Worm (Caenorhabditis elegans) whole organism, young adult: ENCODE results near the gene atg-9.
A peak's percentile ranks its signal among the peaks of the same experiment; 100 is the strongest.

Experiments used
- C06A6.2 ChIP-seq: fragments of 200-800 bp; sonication (Bioruptor generic); conservative IDR thresholded peaks from 2 replicates; pipeline ENCODE4 v1.3.6; 2022; ENCODE audit warnings: missing genetic modification characterization, missing compliant biosample characterization
- F57A8.1 ChIP-seq: fragments of 200-800 bp; sonication (Bioruptor generic); optimal IDR thresholded peaks from 2 replicates; lab custom pipeline; 2018; ENCODE audit warnings: mild to moderate bottlenecking, missing genetic modification characterization, moderate library complexity, missing compliant biosample characterization
- F57C9.4 ChIP-seq: sonication (generic microtip); optimal IDR thresholded peaks from 2 replicates; lab custom pipeline; 2017; ENCODE audit warnings: mild to moderate bottlenecking, missing genetic modification characterization, missing compliant biosample characterization
- K11D2.4 ChIP-seq: fragments of 200-800 bp; sonication (Bioruptor generic); IDR thresholded peaks from 2 replicates; pipeline ENCODE4 v1.3.6; 2022; ENCODE audit warnings: missing genetic modification reagents, missing genetic modification characterization, missing compliant biosample characterization
- K12H6.12 ChIP-seq: fragments of 200-800 bp; sonication (Bioruptor generic); optimal IDR thresholded peaks from 2 replicates; lab custom pipeline; 2018; ENCODE audit warnings: mild to moderate bottlenecking, missing genetic modification characterization, missing compliant biosample characterization
- T26A5.8 ChIP-seq: sonication (generic microtip); optimal IDR thresholded peaks from 2 replicates; lab custom pipeline; 2016; ENCODE audit warnings: missing genetic modification characterization, missing compliant biosample characterization
- Y53G8AR.9 ChIP-seq: fragments of 200-800 bp; sonication (Bioruptor generic); conservative IDR thresholded peaks from 2 replicates; pipeline ENCODE4 v1.3.6; 2022; ENCODE audit warnings: missing genetic modification reagents, missing genetic modification characterization, missing compliant biosample characterization
- Y56A3A.18 ChIP-seq: fragments of 200-800 bp; sonication (Bioruptor generic); IDR thresholded peaks from 2 replicates; pipeline ENCODE4 v1.3.6; 2022; ENCODE audit warnings: missing genetic modification reagents, missing genetic modification characterization, missing compliant biosample characterization
- Y67H2A.10 ChIP-seq: fragments of 200-800 bp; sonication (Bioruptor generic); conservative IDR thresholded peaks from 2 replicates; pipeline ENCODE4 v1.3.6; 2022; ENCODE audit warnings: missing genetic modification reagents, missing genetic modification characterization, missing compliant biosample characterization
- akir-1 ChIP-seq: fragments of 200-800 bp; sonication (Bioruptor generic); optimal IDR thresholded peaks from 2 replicates; lab custom pipeline; 2018; ENCODE audit warnings: mild to moderate bottlenecking, missing genetic modification characterization, moderate library complexity, missing compliant biosample characterization
- ama-1 ChIP-seq, 3 experiments: fragments of 150-350 bp in 1 of 3; sonication (generic microtip) in 2 of 3; optimal IDR thresholded peaks; 2 replicates each; lab custom pipeline; 2014 to 2018; ENCODE audit warnings: missing biosample characterization in 2 of 3, missing genetic modification characterization in 2 of 3, missing genetic modification reagents in 2 of 3
- aptf-3 ChIP-seq: fragments of 200-800 bp; sonication (Bioruptor generic); IDR thresholded peaks from 2 replicates; pipeline ENCODE4 v1.3.6; 2022; ENCODE audit warnings: missing genetic modification characterization, missing compliant biosample characterization
- atf-7 ChIP-seq: sonication (generic microtip); optimal IDR thresholded peaks from 2 replicates; lab custom pipeline; 2017; ENCODE audit warnings: mild to moderate bottlenecking, missing genetic modification characterization, missing compliant biosample characterization
- attf-5 ChIP-seq: fragments of 200-800 bp; sonication (Bioruptor generic); optimal IDR thresholded peaks from 2 replicates; lab custom pipeline; 2018; ENCODE audit warnings: mild to moderate bottlenecking, missing genetic modification characterization, missing compliant biosample characterization
- bed-2 ChIP-seq: fragments of 200-800 bp; sonication (Bioruptor generic); IDR thresholded peaks from 2 replicates; pipeline ENCODE4 v1.3.6; 2022; ENCODE audit warnings: missing genetic modification reagents, missing genetic modification characterization, missing compliant biosample characterization
- cebp-1 ChIP-seq, 2 experiments: fragments of 200-800 bp in 1 of 2; sonication (Bioruptor generic) in 1 of 2; sonication (generic microtip) in 1 of 2; IDR thresholded peaks in 1 of 2; optimal IDR thresholded peaks in 1 of 2; 2 replicates each; pipeline versions ENCODE4 v1.3.6 to Lab custom; 2017 to 2022; ENCODE audit warnings: missing compliant biosample characterization in 2 of 2, missing genetic modification characterization in 2 of 2, mild to moderate bottlenecking in 1 of 2, missing genetic modification reagents in 1 of 2, moderate library complexity in 1 of 2
- cebp-2 ChIP-seq: fragments of 200-800 bp; sonication (Bioruptor generic); IDR thresholded peaks from 2 replicates; pipeline ENCODE4 v1.3.6; 2022; ENCODE audit warnings: missing genetic modification characterization, missing compliant biosample characterization
- ceh-100 ChIP-seq: fragments of 200-800 bp; sonication (Bioruptor generic); IDR thresholded peaks from 2 replicates; pipeline ENCODE4 v1.3.6; 2022; ENCODE audit warnings: missing genetic modification reagents, missing genetic modification characterization, missing compliant biosample characterization
- chd-7 ChIP-seq: sonication (generic microtip); optimal IDR thresholded peaks from 2 replicates; lab custom pipeline; 2016; ENCODE audit warnings: mild to moderate bottlenecking, missing genetic modification characterization, moderate library complexity, missing compliant biosample characterization
- dox-1 ChIP-seq: fragments of 200-800 bp; sonication (Bioruptor generic); IDR thresholded peaks from 2 replicates; pipeline ENCODE4 v1.3.6; 2022; ENCODE audit warnings: missing genetic modification reagents, missing genetic modification characterization, missing compliant biosample characterization
- egl-18 ChIP-seq: fragments of 200-800 bp; sonication (Bioruptor generic); IDR thresholded peaks from 2 replicates; pipeline ENCODE4 v1.3.6; 2022; ENCODE audit warnings: missing genetic modification reagents, missing genetic modification characterization, missing compliant biosample characterization
- egl-44 ChIP-seq: fragments of 200-800 bp; sonication (Bioruptor generic); IDR thresholded peaks from 2 replicates; pipeline ENCODE4 v1.3.6; 2022; ENCODE audit warnings: missing genetic modification reagents, missing genetic modification characterization, missing compliant biosample characterization
- egrh-3 ChIP-seq: fragments of 200-800 bp; sonication (Bioruptor generic); IDR thresholded peaks from 2 replicates; pipeline ENCODE4 v1.3.6; 2022; ENCODE audit warnings: missing genetic modification reagents, missing genetic modification characterization, missing compliant biosample characterization
- ekl-4 ChIP-seq: fragments of 200-800 bp; sonication (Bioruptor generic); IDR thresholded peaks from 2 replicates; pipeline ENCODE4 v1.3.6; 2022; ENCODE audit warnings: missing genetic modification reagents, missing genetic modification characterization, missing compliant biosample characterization
- gei-17 ChIP-seq: fragments of 200-800 bp; sonication (Bioruptor generic); optimal IDR thresholded peaks from 2 replicates; lab custom pipeline; 2018; ENCODE audit warnings: mild to moderate bottlenecking, missing genetic modification characterization, missing compliant biosample characterization
- him-1 ChIP-seq: sonication (generic microtip); optimal IDR thresholded peaks from 2 replicates; lab custom pipeline; 2016; ENCODE audit warnings: missing genotype, missing genetic modification reagents, missing genetic modification characterization, missing compliant biosample characterization
- hlh-26 ChIP-seq: fragments of 200-800 bp; sonication (Bioruptor generic); conservative IDR thresholded peaks from 2 replicates; pipeline ENCODE4 v1.3.6; 2022; ENCODE audit warnings: missing genetic modification reagents, missing genetic modification characterization, missing compliant biosample characterization
- hmg-20 ChIP-seq: fragments of 200-800 bp; sonication (Bioruptor generic); IDR thresholded peaks from 2 replicates; pipeline ENCODE4 v1.3.6; 2022; ENCODE audit warnings: missing genetic modification reagents, missing genetic modification characterization, missing compliant biosample characterization
- lag-1 ChIP-seq: fragments of 200-800 bp; sonication (Bioruptor generic); IDR thresholded peaks from 2 replicates; pipeline ENCODE4 v1.3.6; 2022; ENCODE audit warnings: missing genetic modification reagents, missing genetic modification characterization, missing compliant biosample characterization
- lsl-1 ChIP-seq: fragments of 200-800 bp; sonication (Bioruptor generic); optimal IDR thresholded peaks from 2 replicates; lab custom pipeline; 2018; ENCODE audit warnings: mild to moderate bottlenecking, missing genetic modification characterization, moderate library complexity, missing compliant biosample characterization
- madf-3 ChIP-seq: fragments of 200-800 bp; sonication (Bioruptor generic); IDR thresholded peaks from 2 replicates; pipeline ENCODE4 v1.3.6; 2022; ENCODE audit warnings: missing genetic modification reagents, missing genetic modification characterization, missing compliant biosample characterization
- mcd-1 ChIP-seq: fragments of 200-800 bp; sonication (Bioruptor generic); IDR thresholded peaks from 2 replicates; pipeline ENCODE4 v1.3.6; 2022; ENCODE audit warnings: missing genetic modification reagents, missing genetic modification characterization, missing compliant biosample characterization
- mes-4 ChIP-seq: sonication (generic microtip); optimal IDR thresholded peaks from 2 replicates; lab custom pipeline; 2016; ENCODE audit warnings: missing genotype, missing genetic modification characterization, missing compliant biosample characterization
- nhr-179 ChIP-seq: sonication (generic microtip); optimal IDR thresholded peaks from 2 replicates; lab custom pipeline; 2016; ENCODE audit warnings: mild to moderate bottlenecking, missing genetic modification characterization, missing compliant biosample characterization
- pbrm-1 ChIP-seq: fragments of 200-800 bp; sonication (Bioruptor generic); IDR thresholded peaks from 2 replicates; pipeline ENCODE4 v1.3.6; 2022; ENCODE audit warnings: missing genetic modification reagents, missing genetic modification characterization, missing compliant biosample characterization
- rpc-1 ChIP-seq, 2 experiments: fragments of 150-350 bp in 1 of 2; sonication (generic microtip) in 1 of 2; optimal IDR thresholded peaks; 2 replicates each; lab custom pipeline; 2014 to 2018; ENCODE audit warnings: missing biosample characterization in 1 of 2, missing genetic modification characterization in 1 of 2, missing genetic modification reagents in 1 of 2, missing genotype in 1 of 2
- sdz-38 ChIP-seq: sonication (generic microtip); optimal IDR thresholded peaks from 2 replicates; lab custom pipeline; 2016; ENCODE audit warnings: missing genotype, missing genetic modification characterization, missing compliant biosample characterization
- sptf-2 ChIP-seq: fragments of 200-800 bp; sonication (Bioruptor generic); optimal IDR thresholded peaks from 2 replicates; lab custom pipeline; 2018; ENCODE audit warnings: mild to moderate bottlenecking, missing genetic modification characterization, missing compliant biosample characterization
- tlf-1 ChIP-seq: fragments of 200-800 bp; sonication (Bioruptor generic); optimal IDR thresholded peaks from 2 replicates; lab custom pipeline; 2018; ENCODE audit warnings: mild to moderate bottlenecking, missing genetic modification characterization, missing compliant biosample characterization
- zfh-2 ChIP-seq: fragments of 200-800 bp; sonication (Bioruptor generic); conservative IDR thresholded peaks from 2 replicates; pipeline ENCODE4 v1.3.6; 2022; ENCODE audit warnings: missing genetic modification reagents, missing genetic modification characterization, missing compliant biosample characterization
- ztf-22 ChIP-seq: fragments of 200-800 bp; sonication (Bioruptor generic); optimal IDR thresholded peaks from 2 replicates; lab custom pipeline; 2018; ENCODE audit warnings: mild to moderate bottlenecking, missing genetic modification characterization, moderate library complexity, missing compliant biosample characterization
- ztf-25 ChIP-seq: fragments of 200-800 bp; sonication (Bioruptor generic); IDR thresholded peaks from 2 replicates; pipeline ENCODE4 v1.3.6; 2022; ENCODE audit warnings: missing genetic modification reagents, missing genetic modification characterization, missing compliant biosample characterization

atg-9 gene

DNA sequence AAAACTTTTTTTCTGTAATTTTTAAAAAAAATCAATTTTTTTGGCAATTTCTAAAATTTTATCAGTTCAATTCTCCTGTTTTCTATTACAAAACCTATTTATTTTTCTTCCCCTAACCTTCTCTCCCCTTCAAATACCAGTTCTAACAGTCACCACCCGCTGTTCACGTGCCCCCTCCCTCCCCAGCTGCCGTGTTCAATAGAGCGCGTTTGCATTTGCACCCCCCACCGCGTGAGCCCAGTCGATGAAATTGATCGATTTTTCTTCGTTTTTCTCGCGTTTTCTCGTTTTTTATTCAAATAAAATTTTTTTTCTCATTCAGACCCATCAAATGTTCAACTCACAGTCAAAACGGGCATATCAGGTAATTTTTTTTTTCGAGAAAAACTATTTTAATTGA lies at the start of gene atg-9 (continued):
- TF ChIP-seq Y53G8AR.9 (GFP tag; lab: Robert Waterston, UW), result peak; percentile 81
- peak; percentile 59 for TF ChIP-seq tlf-1
- TF ChIP-seq mes-4 (tag; lab: Kevin White, UChicago), result no peak
- peak; percentile 55 for TF ChIP-seq atf-7 (tag; lab: Kevin White, UChicago)
- TF ChIP-seq ztf-22 (GFP tag; lab: Kevin White, UChicago), result no peak

DNA sequence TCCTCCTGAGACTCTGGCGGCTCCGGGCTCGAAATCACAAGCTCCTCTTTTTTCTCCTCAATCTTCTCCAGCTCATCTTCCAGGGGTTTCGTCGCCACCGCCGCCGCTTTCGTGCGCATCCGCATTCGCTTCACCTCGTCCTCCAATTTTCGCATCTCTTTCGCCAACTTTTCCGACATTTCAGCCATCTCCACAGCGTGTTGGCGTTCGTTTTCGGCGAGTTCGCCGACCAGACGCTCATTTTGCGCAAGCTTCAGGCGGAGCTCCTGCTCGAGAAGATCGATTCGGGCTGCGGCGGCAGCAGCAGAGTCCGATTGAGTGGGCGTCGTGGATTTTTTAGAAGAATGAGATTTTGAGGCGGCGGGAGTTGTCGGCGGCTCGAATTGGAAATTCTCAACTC lies 45.9 kb upstream of the atg-9 start:
- no peak for TF ChIP-seq pbrm-1 (GFP tag; lab: Robert Waterston, UW)
- TF ChIP-seq zfh-2 (GFP tag; lab: Robert Waterston, UW), result peak; percentile 88
- TF ChIP-seq rpc-1 (optimal IDR thresholded peaks at IDR 0.05; lab: Kevin White, UChicago), result no peak
- no peak for TF ChIP-seq rpc-1 (tag; optimal IDR thresholded peaks at IDR 0.05; lab: Kevin White, UChicago)
- no peak for TF ChIP-seq lag-1 (GFP tag; lab: Robert Waterston, UW)
- no peak for TF ChIP-seq attf-5
- no peak for TF ChIP-seq cebp-2
- no peak for TF ChIP-seq atf-7 (tag; lab: Kevin White, UChicago)
- TF ChIP-seq akir-1 (GFP tag; lab: Kevin White, UChicago), result no peak
- TF ChIP-seq K12H6.12 (tag; lab: Kevin White, UChicago), result no peak
- TF ChIP-seq sptf-2, result no peak
- no peak for TF ChIP-seq egl-18 (GFP tag; lab: Robert Waterston, UW)
- no peak for TF ChIP-seq him-1 (tag; lab: Kevin White, UChicago)
- TF ChIP-seq egrh-3, result peak; percentile 71; the same call in 1 of the 2 replicates
- no peak for TF ChIP-seq Y67H2A.10 (GFP tag; lab: Robert Waterston, UW)
- no peak for TF ChIP-seq hlh-26 (GFP tag; lab: Robert Waterston, UW)
- TF ChIP-seq ztf-25 (GFP tag; lab: Robert Waterston, UW), result no peak

DNA sequence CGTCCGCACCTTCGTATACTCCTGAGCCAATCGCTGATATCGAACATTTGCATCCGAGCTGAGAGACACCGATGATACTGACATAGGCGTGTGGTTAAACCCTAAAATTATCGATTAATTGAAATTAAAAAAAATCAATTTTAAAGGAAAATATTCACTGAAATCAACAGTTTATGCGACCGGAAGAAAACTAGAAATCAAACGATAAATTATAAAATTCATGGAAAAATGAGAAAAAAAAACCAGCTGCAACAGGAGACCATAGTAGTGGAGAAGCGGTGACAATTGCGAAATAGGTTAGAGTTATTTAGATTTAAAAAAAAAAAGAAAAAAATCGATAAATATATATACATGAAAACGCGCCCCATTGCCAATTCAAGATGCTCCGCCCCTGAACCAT lies 44.6 kb upstream of the atg-9 start, which contains the start of gene F33E11.3:
Gene F33E11.3 (minus strand): TSS at position 101 of the 400 bp plus-strand sequence.
- TF ChIP-seq madf-3 (no peak), cebp-1 (GFP tag; IDR thresholded peaks at IDR 0.05; lab: Robert Waterston, UW) (no peak), cebp-1 (tag; optimal IDR thresholded peaks at IDR 0.05; lab: Kevin White, UChicago) (peak; percentile 71)

DNA sequence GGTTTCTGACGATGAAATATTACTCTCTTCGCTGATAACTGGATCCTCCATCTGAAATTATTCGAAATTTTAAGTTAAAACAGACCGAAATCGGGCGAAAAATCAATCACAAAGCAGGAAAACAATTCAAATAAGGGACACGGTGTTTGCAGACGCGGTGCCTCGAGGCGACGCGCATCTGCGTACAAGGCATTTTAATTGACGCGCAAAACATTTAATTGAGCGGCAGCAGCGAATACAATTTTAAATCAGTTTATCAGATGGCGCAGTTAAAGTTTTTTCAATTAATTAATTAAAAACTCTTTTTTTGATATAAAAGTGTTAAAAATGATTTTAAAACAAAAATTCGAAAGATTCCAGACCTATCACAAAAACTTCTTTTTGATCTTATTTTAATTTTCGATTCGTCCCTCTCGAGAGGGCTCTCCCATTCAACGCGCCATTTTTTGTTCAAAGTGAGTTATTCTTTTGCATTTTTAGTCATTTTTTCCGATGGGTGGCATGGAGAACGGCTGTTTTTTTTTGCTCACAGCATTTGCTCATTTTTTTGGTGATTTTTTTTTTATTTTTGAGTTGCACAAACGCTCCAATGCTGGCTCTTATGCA lies 37.6 kb upstream of the atg-9 start, which contains the start of gene phf-10:
Gene phf-10 (minus strand): TSS at position 81 of the 606 bp plus-strand sequence.
- TF ChIP-seq dox-1 (GFP tag; lab: Robert Waterston, UW) (0 out of 2 replicates have a peak, but pooled peaks have one; percentile 27), C06A6.2 (no peak), ama-1 (optimal IDR thresholded peaks at IDR 0.05; lab: Kevin White, UChicago) (no peak), ama-1 (GFP tag; optimal IDR thresholded peaks at IDR 0.05; lab: Kevin White, UChicago) (no peak), lsl-1 (GFP tag; lab: Kevin White, UChicago) (peak; percentile 19), chd-7 (tag; lab: Kevin White, UChicago) (no peak), hmg-20 (no peak), T26A5.8 (tag; lab: Kevin White, UChicago) (no peak), gei-17 (GFP tag; lab: Kevin White, UChicago) (no peak), Y56A3A.18 (GFP tag; lab: Robert Waterston, UW) (no peak), ztf-22 (GFP tag; lab: Kevin White, UChicago) (no peak), F57C9.4 (no peak), bed-2 (GFP tag; lab: Robert Waterston, UW) (no peak), sdz-38 (tag; lab: Kevin White, UChicago) (no peak), F57A8.1 (no peak), lag-1 (GFP tag; lab: Robert Waterston, UW) (no peak), ekl-4 (GFP tag; lab: Robert Waterston, UW) (no peak), cebp-1 (GFP tag; IDR thresholded peaks at IDR 0.05; lab: Robert Waterston, UW) (no peak), cebp-1 (tag; optimal IDR thresholded peaks at IDR 0.05; lab: Kevin White, UChicago) (peak; percentile 3), mcd-1 (peak; percentile 50; the same call in 1 of the 2 replicates), nhr-179 (tag; lab: Kevin White, UChicago) (no peak), K11D2.4 (GFP tag; lab: Robert Waterston, UW) (no peak), madf-3 (no peak), ceh-100 (GFP tag; lab: Robert Waterston, UW) (no peak), aptf-3 (GFP tag; lab: Robert Waterston, UW) (no peak), egl-44 (GFP tag; lab: Robert Waterston, UW) (no peak)
